Worm (Caenorhabditis elegans) whole organism, midembryonic: ENCODE measurements around the gene fbxa-13.

Experiments
- T22C8.4 ChIP-seq: fragments of 200-800 bp; sonication (Bioruptor generic); IDR thresholded peaks from 2 replicates; pipeline ENCODE4 v1.3.6; 2022; ENCODE audit warnings: missing genetic modification characterization, missing compliant biosample characterization
- cog-1 ChIP-seq: sonication (generic microtip); optimal IDR thresholded peaks from 2 replicates; lab custom pipeline; 2016; ENCODE audit warnings: missing genetic modification characterization, missing compliant biosample characterization
- flt-1 ChIP-seq: fragments of 200-800 bp; sonication (Bioruptor generic); IDR thresholded peaks from 2 replicates; pipeline ENCODE4 v1.3.6; 2022; ENCODE audit warnings: missing genetic modification characterization, missing compliant biosample characterization
- med-1 ChIP-seq: sonication (generic microtip); optimal IDR thresholded peaks from 2 replicates; lab custom pipeline; 2017; ENCODE audit warnings: missing genetic modification characterization, mild to moderate bottlenecking, missing compliant biosample characterization, antibody characterized with exemption, missing genetic modification reagents; ENCODE audit not compliant: insufficient read depth
- ref-1 ChIP-seq: fragments of 200-800 bp; sonication (Bioruptor generic); conservative IDR thresholded peaks from 2 replicates; pipeline ENCODE4 v1.3.6; 2022; ENCODE audit warnings: missing genetic modification reagents, missing genetic modification characterization, missing compliant biosample characterization
- tab-1 ChIP-seq: fragments of 200-800 bp; sonication (Bioruptor generic); IDR thresholded peaks from 2 replicates; pipeline ENCODE4 v1.3.6; 2022; ENCODE audit warnings: missing genetic modification characterization, missing compliant biosample characterization
- ztf-23 ChIP-seq: fragments of 200-800 bp; sonication (Bioruptor generic); IDR thresholded peaks from 2 replicates; pipeline ENCODE4 v1.3.6; 2022; ENCODE audit warnings: missing genetic modification reagents, missing genetic modification characterization, missing compliant biosample characterization
- ztf-29 ChIP-seq: fragments of 200-800 bp; sonication (Bioruptor generic); IDR thresholded peaks from 2 replicates; pipeline ENCODE4 v1.3.6; 2022; ENCODE audit warnings: missing genetic modification reagents, missing genetic modification characterization, missing compliant biosample characterization

DNA sequence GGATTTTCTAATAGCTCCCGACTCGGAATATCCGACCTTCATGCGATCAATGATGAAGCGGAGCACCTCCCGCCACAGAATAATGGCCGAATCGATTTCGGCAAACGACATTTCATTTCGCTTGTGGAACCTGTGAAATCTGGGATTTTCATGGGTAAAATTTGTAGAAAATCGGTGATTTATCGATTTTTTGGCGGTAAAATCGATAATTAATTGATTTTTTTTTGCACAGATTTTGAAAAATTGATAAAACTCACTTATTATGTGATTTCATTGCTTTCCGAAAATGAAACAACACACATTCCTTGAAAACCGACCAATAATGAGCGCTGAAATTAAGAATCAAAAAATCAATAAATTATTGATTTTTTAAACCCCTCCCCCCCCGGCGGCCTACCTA, 38.8 kb downstream of the fbxa-13 start:
- TF ChIP-seq flt-1 (GFP tag; lab: Robert Waterston, UW) (no peak), cog-1 (no peak), med-1 (GFP tag; lab: Kevin White, UChicago) (no peak), ztf-29 (GFP tag; lab: Robert Waterston, UW) (no peak), T22C8.4 (GFP tag; lab: Robert Waterston, UW) (peak; percentile 72), ref-1 (GFP tag; lab: Robert Waterston, UW) (no peak), ztf-23 (GFP tag; lab: Robert Waterston, UW) (no peak), tab-1 (GFP tag; lab: Robert Waterston, UW) (no peak)
